Worm (Caenorhabditis elegans) whole organism, L2 larva: Measurements from ENCODE around the gene cey-1.

Experiments
- ama-1 ChIP-seq: fragments of 150-350 bp; optimal IDR thresholded peaks from 2 replicates; lab custom pipeline; 2018; ENCODE audit warnings: inconsistent platforms
- elt-1 ChIP-seq: fragments of 150-350 bp; optimal IDR thresholded peaks from 2 replicates; lab custom pipeline; 2014; ENCODE audit warnings: missing biosample characterization, missing genetic modification characterization
- lin-11 ChIP-seq: fragments of 150-350 bp; sonication (generic microtip); optimal IDR thresholded peaks from 2 replicates; lab custom pipeline; 2014; ENCODE audit warnings: missing biosample characterization, missing genetic modification characterization, inconsistent platforms, mixed read lengths
- mab-5 ChIP-seq: fragments of 150-350 bp; optimal IDR thresholded peaks from 2 replicates; lab custom pipeline; 2014; ENCODE audit warnings: missing biosample characterization, missing genetic modification characterization
- mdl-1 ChIP-seq, 2 experiments: fragments of 150-350 bp in 1 of 2; sonication (generic microtip) in 1 of 2; optimal IDR thresholded peaks; 2 replicates each; lab custom pipeline; 2017; ENCODE audit warnings: missing biosample characterization in 2 of 2, missing genetic modification characterization in 2 of 2
- nhr-23 ChIP-seq: fragments of 150-350 bp; optimal IDR thresholded peaks from 2 replicates; lab custom pipeline; 2014; ENCODE audit warnings: missing biosample characterization, missing genetic modification reagents, missing genetic modification characterization
- nhr-237 ChIP-seq: fragments of 150-350 bp; optimal IDR thresholded peaks from 2 replicates; lab custom pipeline; 2014; ENCODE audit warnings: missing biosample characterization, missing genetic modification characterization
- nhr-77 ChIP-seq: fragments of 150-350 bp; optimal IDR thresholded peaks from 2 replicates; lab custom pipeline; 2014; ENCODE audit warnings: missing biosample characterization, missing genetic modification characterization
- skn-1 ChIP-seq: sonication (generic microtip); optimal IDR thresholded peaks from 2 replicates; lab custom pipeline; 2017; ENCODE audit warnings: missing biosample characterization, missing genetic modification characterization
- unc-62 ChIP-seq: fragments of 150-350 bp; optimal IDR thresholded peaks from 2 replicates; lab custom pipeline; 2014; ENCODE audit warnings: missing biosample characterization, missing genetic modification reagents, missing genetic modification characterization
- ztf-11 ChIP-seq: sonication (generic microtip); optimal IDR thresholded peaks from 2 replicates; lab custom pipeline; 2017; ENCODE audit warnings: missing biosample characterization, missing genetic modification characterization

DNA sequence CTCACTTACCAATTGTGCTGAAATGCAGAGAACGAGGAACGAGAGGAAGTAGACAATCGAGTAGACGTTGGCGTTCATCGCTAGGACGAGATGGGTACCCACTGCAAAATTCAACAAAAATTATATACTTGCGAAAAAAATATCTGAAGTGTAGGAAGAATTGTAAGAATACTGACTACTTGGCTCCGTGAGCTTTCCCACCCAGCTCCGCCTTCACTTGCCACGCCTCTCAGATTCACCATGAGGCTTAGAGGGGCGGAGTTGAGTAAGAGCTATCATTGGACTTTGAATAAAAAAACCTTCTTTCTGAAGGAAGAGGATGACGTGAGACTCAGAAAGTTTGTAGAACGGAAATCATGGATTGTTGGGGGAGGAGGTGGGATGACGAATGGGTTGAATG, 10.7 kb downstream of the cey-1 start, which contains the start of gene nlp-18:
- TF ChIP-seq elt-1 (no peak), ama-1 (lab: Kevin White, UChicago) (no peak), unc-62 (no peak), nhr-77 (no peak), ztf-11 (no peak), mab-5 (tag; lab: Kevin White, UChicago) (no peak), nhr-23 (no peak), mdl-1 (tag; optimal IDR thresholded peaks at IDR 0.05; lab: Kevin White, UChicago) (no peak), nhr-237 (no peak), lin-11 (tag; lab: Kevin White, UChicago) (no peak), skn-1 (tag; lab: Kevin White, UChicago) (no peak)
